Fruit fly (Drosophila melanogaster): ENCODE results near the gene scrib.

Gene scrib

DNA sequence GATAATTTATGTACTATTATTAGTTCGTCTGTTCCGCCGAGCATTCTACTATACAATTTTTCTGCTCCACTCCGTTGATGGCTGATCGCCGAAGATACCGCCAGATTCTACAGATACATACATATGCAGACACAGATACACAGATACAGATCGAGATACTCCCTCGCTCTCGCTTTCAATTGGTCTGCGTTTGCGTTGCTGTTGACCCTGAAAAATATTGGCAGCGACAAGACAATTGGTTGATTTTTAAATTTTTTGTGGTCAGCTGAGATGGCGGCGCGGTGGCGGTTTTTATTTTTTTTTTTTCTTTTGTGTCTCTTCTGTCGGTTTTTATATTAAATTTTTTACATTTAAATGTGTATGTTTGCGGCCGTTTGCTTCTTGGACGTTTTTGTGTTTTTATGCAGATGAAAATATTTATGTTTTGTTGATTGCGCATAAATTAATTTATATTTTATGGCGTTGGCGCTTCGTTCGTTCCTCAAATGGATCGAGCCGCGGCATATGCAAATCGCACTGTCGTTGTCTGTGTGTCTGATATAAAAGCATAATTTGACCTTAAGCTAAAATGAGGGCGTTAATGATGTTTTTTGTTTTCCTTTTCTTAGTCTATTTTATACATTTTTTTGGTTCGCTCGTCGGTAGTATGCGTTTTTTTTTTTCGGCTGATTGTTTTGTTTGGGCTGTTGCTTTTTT, 57.8 kb downstream of the scrib start:
- no peak for TF ChIP-seq psq (optimal IDR thresholded peaks at IDR 0.05)
- TF ChIP-seq Myc (optimal IDR thresholded peaks at IDR 0.05): no peak
- no peak for TF ChIP-seq ttk (optimal IDR thresholded peaks at IDR 0.05)
- TF ChIP-seq h (optimal IDR thresholded peaks at IDR 0.05): no peak
- TF ChIP-seq insv (optimal IDR thresholded peaks at IDR 0.05): no peak
- TF ChIP-seq Sin3A (optimal IDR thresholded peaks at IDR 0.05): no peak

dm6 chr3R:26606498-26606897, 70.3 kb downstream of the scrib start:
- TF ChIP-seq ttk (optimal IDR thresholded peaks at IDR 0.05) (no peak), Sin3A (optimal IDR thresholded peaks at IDR 0.05) (no peak), insv (optimal IDR thresholded peaks at IDR 0.05) (no peak), h (optimal IDR thresholded peaks at IDR 0.05) (no peak), Myc (optimal IDR thresholded peaks at IDR 0.05) (no peak), psq (optimal IDR thresholded peaks at IDR 0.05) (no peak)

DNA sequence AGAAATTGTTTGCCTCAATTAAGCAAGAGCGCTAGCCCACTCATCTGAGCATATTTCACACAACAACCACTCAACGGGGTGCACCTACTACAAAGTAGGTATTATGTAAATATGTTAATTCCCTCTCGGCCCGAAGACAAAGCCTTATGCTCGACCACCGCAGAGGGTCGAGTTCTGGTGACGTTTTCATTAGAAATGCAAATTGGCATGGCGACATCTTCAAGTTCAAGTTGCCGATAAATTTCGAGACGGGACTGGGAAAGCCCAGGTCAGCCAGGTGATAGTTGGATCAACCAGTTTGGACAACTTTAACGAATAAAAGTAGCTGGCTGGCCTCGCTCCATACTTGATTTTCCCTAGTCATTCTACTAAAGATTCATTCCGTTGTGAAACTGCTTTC, 79.3 kb downstream of the scrib start:
- TF ChIP-seq Sin3A (optimal IDR thresholded peaks at IDR 0.05): no peak
- TF ChIP-seq ttk (optimal IDR thresholded peaks at IDR 0.05): no peak
- TF ChIP-seq Myc (optimal IDR thresholded peaks at IDR 0.05): no peak
- no peak for TF ChIP-seq h (optimal IDR thresholded peaks at IDR 0.05)
- no peak for TF ChIP-seq psq (optimal IDR thresholded peaks at IDR 0.05)
- TF ChIP-seq insv (optimal IDR thresholded peaks at IDR 0.05): no peak

dm6 chr3R:26618818-26619217, 82.7 kb downstream of the scrib start, which contains the start of gene TwdlM:
TSS of gene TwdlM (plus strand) at chr3R:26619118.
- TF ChIP-seq Sin3A (optimal IDR thresholded peaks at IDR 0.05) (no peak), psq (optimal IDR thresholded peaks at IDR 0.05) (no peak), h (optimal IDR thresholded peaks at IDR 0.05) (no peak)

DNA sequence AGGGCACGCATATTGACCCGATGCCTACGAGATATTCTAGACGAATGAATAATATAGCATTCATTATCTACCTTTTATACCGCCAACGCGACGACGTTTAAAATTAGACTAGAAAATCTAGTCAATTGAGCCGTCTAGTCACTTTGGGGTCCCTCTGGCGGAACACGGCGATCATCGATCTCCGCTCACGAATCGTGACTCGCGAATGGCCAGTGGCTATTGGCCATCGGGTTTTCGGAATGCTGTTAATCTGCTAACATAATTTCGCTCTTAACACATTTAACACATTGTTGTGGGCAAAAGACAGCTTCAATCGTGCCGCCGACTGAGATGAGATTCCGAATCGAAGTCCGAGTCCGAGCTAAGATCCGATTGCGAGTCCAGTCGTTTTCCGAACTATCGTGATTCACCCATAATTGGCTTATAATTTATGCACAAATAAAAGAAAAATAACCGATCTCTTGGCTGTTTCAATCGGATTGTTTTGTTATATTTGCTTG, 85.2 kb downstream of the scrib start, which contains the start of gene TwdlP:
Gene TwdlP (minus strand): TSS at position 51 of the 500 bp plus-strand sequence.
- TF ChIP-seq psq (optimal IDR thresholded peaks at IDR 0.05): no peak

- no peak for TF ChIP-seq psq (optimal IDR thresholded peaks at IDR 0.05)
- no peak for TF ChIP-seq Sin3A (optimal IDR thresholded peaks at IDR 0.05)
- TF ChIP-seq ttk (optimal IDR thresholded peaks at IDR 0.05): no peak
- TF ChIP-seq Myc (optimal IDR thresholded peaks at IDR 0.05): no peak
- TF ChIP-seq insv (optimal IDR thresholded peaks at IDR 0.05): no peak
- no peak for TF ChIP-seq h (optimal IDR thresholded peaks at IDR 0.05)
These were observed 87.4 kb downstream of the scrib start, which contains the start of gene TwdlB for dm6 chr3R:26623493-26623956. TSS of gene TwdlB (minus strand) at chr3R:26623543.

DNA sequence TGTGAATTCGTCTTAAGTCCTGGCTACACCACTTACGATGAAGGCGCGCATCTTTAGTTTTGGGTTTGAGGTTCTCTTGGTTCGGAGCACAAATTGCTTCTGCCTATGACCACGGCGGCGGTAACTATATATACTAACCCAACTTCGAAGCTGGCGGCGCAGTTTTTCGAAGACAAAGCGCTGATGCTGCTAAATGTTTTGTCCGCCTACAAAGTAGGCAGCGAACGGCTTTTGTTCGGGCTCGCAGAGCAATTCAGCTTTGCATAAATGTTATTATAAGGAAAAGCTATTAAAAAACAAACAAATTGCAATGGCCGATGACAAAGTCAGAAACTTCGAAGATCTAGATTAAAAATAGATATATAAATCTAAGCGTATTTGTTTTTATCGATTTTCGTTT, 89.4 kb downstream of the scrib start, which contains the start of gene TwdlL:
Gene TwdlL (minus strand): TSS at position 101 of the 400 bp plus-strand sequence.
- TF ChIP-seq insv (optimal IDR thresholded peaks at IDR 0.05): no peak
- no peak for TF ChIP-seq Sin3A (optimal IDR thresholded peaks at IDR 0.05)
- TF ChIP-seq psq (optimal IDR thresholded peaks at IDR 0.05): no peak
- TF ChIP-seq Myc (optimal IDR thresholded peaks at IDR 0.05): no peak
- TF ChIP-seq ttk (optimal IDR thresholded peaks at IDR 0.05): no peak

- TF ChIP-seq Sin3A (optimal IDR thresholded peaks at IDR 0.05) (no peak), ttk (optimal IDR thresholded peaks at IDR 0.05) (no peak), h (optimal IDR thresholded peaks at IDR 0.05) (no peak), Myc (optimal IDR thresholded peaks at IDR 0.05) (no peak), psq (optimal IDR thresholded peaks at IDR 0.05) (no peak), insv (optimal IDR thresholded peaks at IDR 0.05) (no peak)
These were observed 90.5 kb downstream of the scrib start, which contains the start of gene TwdlO for dm6 chr3R:26626638-26627037. TSS of gene TwdlO (minus strand) at chr3R:26626738.

- TF ChIP-seq h (optimal IDR thresholded peaks at IDR 0.05) (no peak), ttk (optimal IDR thresholded peaks at IDR 0.05) (no peak), Sin3A (optimal IDR thresholded peaks at IDR 0.05) (no peak), psq (optimal IDR thresholded peaks at IDR 0.05) (no peak), insv (optimal IDR thresholded peaks at IDR 0.05) (no peak), Myc (optimal IDR thresholded peaks at IDR 0.05) (no peak)
These were observed 92.5 kb downstream of the scrib start, which contains the start of gene TwdlK for dm6 chr3R:26628624-26629023. TSS of gene TwdlK (minus strand) at chr3R:26628724.

DNA sequence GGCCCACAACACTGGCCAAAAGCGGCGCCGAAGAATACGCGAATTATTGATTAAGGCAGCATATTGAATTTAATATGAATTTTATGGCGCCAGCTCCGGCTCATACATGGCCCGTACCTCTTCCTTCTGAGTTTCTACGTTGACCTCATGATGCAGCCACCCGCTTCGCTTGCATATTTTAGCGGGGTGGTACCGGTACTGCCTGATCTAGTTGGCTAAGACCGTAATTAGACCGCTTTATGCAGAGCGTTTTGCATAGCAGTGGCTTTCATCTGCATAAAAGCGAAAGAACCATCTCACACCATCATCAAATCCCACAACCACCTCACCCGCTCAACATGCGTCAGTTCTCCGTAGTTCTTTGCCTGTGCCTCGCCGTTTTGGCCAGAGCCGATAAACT, 93.5 kb downstream of the scrib start, which contains the start of gene TwdlJ:
Gene TwdlJ (plus strand): TSS at position 301 of the 400 bp plus-strand sequence.
- TF ChIP-seq ttk (optimal IDR thresholded peaks at IDR 0.05) (no peak), h (optimal IDR thresholded peaks at IDR 0.05) (no peak), insv (optimal IDR thresholded peaks at IDR 0.05) (no peak), psq (optimal IDR thresholded peaks at IDR 0.05) (no peak), Sin3A (optimal IDR thresholded peaks at IDR 0.05) (no peak), Myc (optimal IDR thresholded peaks at IDR 0.05) (no peak)

DNA sequence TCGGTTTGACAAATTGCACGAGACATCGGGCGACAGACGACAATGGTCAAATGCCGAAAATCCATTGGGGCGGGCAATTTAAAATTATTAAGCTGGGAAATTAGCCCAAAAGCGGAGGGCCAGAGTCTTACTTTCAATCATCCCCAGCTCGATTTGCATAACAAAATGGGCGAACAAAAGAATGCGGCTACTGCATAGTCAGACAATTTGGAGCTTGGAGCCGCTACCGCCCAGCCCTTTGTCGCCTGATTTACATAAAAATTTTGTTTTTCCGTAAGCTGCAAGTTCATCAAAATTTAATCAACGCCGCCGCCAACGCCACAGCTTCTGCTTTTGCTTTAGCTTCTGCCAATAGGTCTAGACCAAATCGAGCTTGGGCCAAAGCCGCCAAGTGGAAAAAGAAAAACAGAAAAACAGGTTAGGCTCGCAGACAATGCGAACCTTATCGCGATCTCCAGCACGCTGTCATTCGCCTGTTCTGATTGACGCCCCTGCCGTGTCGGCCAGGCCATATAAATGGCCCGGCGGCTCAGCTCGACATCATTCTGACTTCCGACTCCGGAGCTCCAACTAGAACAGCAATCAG, 95.3 kb downstream of the scrib start, which contains the start of gene TwdlN:
Gene TwdlN (plus strand): TSS at position 536 of the 586 bp plus-strand sequence.
- TF ChIP-seq Myc (optimal IDR thresholded peaks at IDR 0.05) (no peak), h (optimal IDR thresholded peaks at IDR 0.05) (no peak), insv (optimal IDR thresholded peaks at IDR 0.05) (no peak), Sin3A (optimal IDR thresholded peaks at IDR 0.05) (no peak), psq (optimal IDR thresholded peaks at IDR 0.05) (no peak), ttk (optimal IDR thresholded peaks at IDR 0.05) (no peak)

DNA sequence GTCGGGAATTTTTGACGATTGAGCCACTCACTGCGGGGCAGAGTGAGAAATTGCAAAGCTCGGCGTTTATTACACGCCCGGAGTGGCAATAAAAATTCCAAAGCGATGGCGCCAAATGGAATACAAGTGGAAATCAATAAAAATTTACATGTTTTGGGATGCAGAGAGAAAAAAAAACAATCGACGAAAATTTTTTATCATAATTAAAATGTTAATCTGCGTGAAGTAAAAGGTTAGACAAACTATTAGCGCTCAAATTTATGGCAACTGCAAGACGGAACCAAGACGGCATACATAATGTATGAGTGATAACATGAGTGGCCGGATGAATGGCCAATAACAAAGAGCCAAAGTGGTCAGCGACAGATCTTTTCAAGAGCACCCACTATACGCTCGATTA, 96.9 kb downstream of the scrib start:
- TF ChIP-seq ttk (optimal IDR thresholded peaks at IDR 0.05) (no peak), h (optimal IDR thresholded peaks at IDR 0.05) (no peak), Myc (optimal IDR thresholded peaks at IDR 0.05) (no peak), insv (optimal IDR thresholded peaks at IDR 0.05) (no peak), Sin3A (optimal IDR thresholded peaks at IDR 0.05) (no peak), psq (optimal IDR thresholded peaks at IDR 0.05) (no peak)
